Fruit fly (Drosophila melanogaster) Kc167 (cell line): ENCODE data around the gene Wdr33.

Experiments
- Myc ChIP-seq: fragments of >200 bp; optimal IDR thresholded peaks from 2 replicates; lab custom pipeline; 2017; ENCODE audit warnings: missing external identifiers
- Sin3A ChIP-seq: fragments of >200 bp; optimal IDR thresholded peaks from 2 replicates; lab custom pipeline; 2018; ENCODE audit warnings: missing external identifiers
- h ChIP-seq: fragments of >200 bp; optimal IDR thresholded peaks from 3 replicates; lab custom pipeline; 2018; ENCODE audit warnings: missing external identifiers
- insv ChIP-seq: fragments of >200 bp; optimal IDR thresholded peaks from 3 replicates; lab custom pipeline; 2018; ENCODE audit warnings: missing external identifiers
- ttk ChIP-seq: sonication (Bioruptor generic); optimal IDR thresholded peaks from 2 replicates; lab custom pipeline; 2017; ENCODE audit warnings: missing external identifiers

DNA sequence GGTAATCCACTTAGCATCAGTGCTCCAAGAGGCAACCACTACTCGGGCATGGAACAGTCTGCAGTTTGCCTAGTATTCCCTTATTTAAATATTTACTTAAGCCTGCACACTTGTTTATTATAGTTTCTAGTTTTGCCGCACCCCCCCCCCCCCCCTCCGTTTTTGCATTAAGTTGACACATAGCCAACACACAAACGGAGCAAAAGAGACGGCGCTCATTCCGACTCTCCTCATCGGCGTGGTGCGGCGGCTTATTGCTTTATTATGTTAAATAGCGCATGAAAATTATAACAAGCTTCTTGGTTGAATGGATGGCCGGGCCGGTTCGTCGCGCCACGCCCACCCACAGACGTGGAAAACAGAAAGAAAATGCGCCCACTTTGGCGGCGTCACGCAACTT lies 29.2 kb downstream of the Wdr33 start:
- TF ChIP-seq insv (lab: Kevin White, UChicago) (no peak), Myc (no peak), ttk (lab: Kevin White, UChicago) (no peak), Sin3A (lab: Kevin White, UChicago) (no peak), h (lab: Kevin White, UChicago) (no peak)
